Worm (Caenorhabditis elegans): Measurements from ENCODE around the gene cept-1.
A peak's percentile ranks its signal among the peaks of the same experiment; 100 is the strongest.

Gene cept-1

ce11 chrX:12790036-12790435, 28.2 kb downstream of the cept-1 start, which contains the start of gene str-123:
str-123 (plus strand) TSS chrX:12790336.
- TF ChIP-seq grh-1 (GFP tag; IDR thresholded peaks at IDR 0.05): no peak

DNA sequence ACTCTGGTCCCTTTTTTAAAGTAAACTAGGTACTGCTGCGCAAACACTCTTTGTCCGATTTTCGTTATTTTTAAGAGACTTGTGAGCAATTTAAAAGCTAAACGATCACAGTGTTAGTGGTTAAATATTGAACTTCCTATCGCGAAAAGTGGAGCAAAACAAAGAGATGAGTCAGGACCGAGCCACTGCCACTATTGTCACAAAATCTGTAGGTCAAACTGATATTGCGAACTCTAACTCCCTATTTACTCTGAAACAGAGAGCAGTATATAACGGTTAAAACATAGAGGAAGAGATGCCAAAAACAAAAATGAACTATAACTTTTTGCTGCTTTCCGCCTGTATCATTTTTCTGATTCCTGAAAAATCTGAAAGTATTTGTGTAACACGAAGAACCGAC, 30.7 kb downstream of the cept-1 start, which contains the start of gene abf-5:
TSS of gene abf-5 (plus strand) at position 301 of the 400 bp plus-strand sequence.
- TF ChIP-seq ceh-90 (tag; optimal IDR thresholded peaks at IDR 0.05): no peak
- no peak for TF ChIP-seq ama-1 (optimal IDR thresholded peaks at IDR 0.05)
- no peak for TF ChIP-seq pqm-1 (tag; optimal IDR thresholded peaks at IDR 0.05)
- no peak for TF ChIP-seq egl-27 (tag; optimal IDR thresholded peaks at IDR 0.05)
- TF ChIP-seq vab-15 (tag; optimal IDR thresholded peaks at IDR 0.05): no peak
- TF ChIP-seq rnt-1 (tag; optimal IDR thresholded peaks at IDR 0.05): no peak
- TF ChIP-seq fos-1 (tag; optimal IDR thresholded peaks at IDR 0.05): no peak
- TF ChIP-seq egl-13 (tag; optimal IDR thresholded peaks at IDR 0.05): no peak
- TF ChIP-seq nhr-85 (tag): no peak
- TF ChIP-seq fkh-8 (tag; optimal IDR thresholded peaks at IDR 0.05): no peak
- no peak for TF ChIP-seq nhr-20 (tag; optimal IDR thresholded peaks at IDR 0.05)
- TF ChIP-seq Y116A8C.19 (tag; optimal IDR thresholded peaks at IDR 0.05; ENCODE audit: borderline replicate concordance): no peak

ce11 chrX:12793075-12793474, 31.2 kb downstream of the cept-1 start:
- TF ChIP-seq blmp-1 (tag; optimal IDR thresholded peaks at IDR 0.05): peak; percentile 17
- TF ChIP-seq elt-3 (tag; optimal IDR thresholded peaks at IDR 0.05): peak in 1 of 6 experiments; percentile 58
- peak; percentile 48 for TF ChIP-seq nhr-85 (tag)
- no peak for TF ChIP-seq lin-39 (tag; optimal IDR thresholded peaks at IDR 0.05)

DNA sequence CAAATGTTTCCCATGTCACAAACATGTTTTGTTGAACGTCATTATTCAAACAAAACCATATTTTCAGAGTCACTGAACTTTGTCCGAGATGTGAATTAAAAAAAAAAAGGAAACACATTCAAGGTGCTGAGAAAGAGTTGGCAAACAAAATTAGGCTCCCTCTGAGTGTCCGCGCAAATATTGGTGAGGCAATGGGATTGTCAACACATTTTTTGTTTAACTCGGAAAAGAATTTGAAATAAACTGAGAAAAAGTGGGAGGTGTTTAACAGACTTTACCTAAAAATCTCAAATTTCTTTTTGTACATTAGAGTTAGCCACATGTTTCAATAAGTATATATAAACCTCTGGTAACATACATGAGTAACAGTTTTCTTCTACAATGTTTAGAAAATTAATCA, 31.9 kb downstream of the cept-1 start, which contains the start of gene abf-6:
TSS of gene abf-6 (plus strand) at position 323 of the 400 bp plus-strand sequence.
- TF ChIP-seq nhr-77 (tag; optimal IDR thresholded peaks at IDR 0.05): no peak
- no peak for TF ChIP-seq skn-1 (tag; optimal IDR thresholded peaks at IDR 0.05)
- peak; percentile 23 for TF ChIP-seq lin-14 (GFP tag; optimal IDR thresholded peaks at IDR 0.05)
- no peak for TF ChIP-seq alr-1 (tag; optimal IDR thresholded peaks at IDR 0.05; ENCODE audit: borderline replicate concordance)
- no peak for TF ChIP-seq ceh-8 (GFP tag; optimal IDR thresholded peaks at IDR 0.05)
- TF ChIP-seq nhr-28 (tag; optimal IDR thresholded peaks at IDR 0.05): no peak
- TF ChIP-seq nhr-47 (tag; optimal IDR thresholded peaks at IDR 0.05): no peak

- TF ChIP-seq sup-37 (GFP tag; optimal IDR thresholded peaks at IDR 0.05): no peak
- TF ChIP-seq pqm-1 (tag; optimal IDR thresholded peaks at IDR 0.05): no peak
- TF ChIP-seq isw-1 (GFP tag; IDR thresholded peaks at IDR 0.05): no peak
- TF ChIP-seq nhr-47 (tag; optimal IDR thresholded peaks at IDR 0.05): no peak
- TF ChIP-seq nhr-84 (tag; optimal IDR thresholded peaks at IDR 0.05): no peak
- no peak for TF ChIP-seq ces-1 (GFP tag; optimal IDR thresholded peaks at IDR 0.05)
- TF ChIP-seq tbx-2 (tag; optimal IDR thresholded peaks at IDR 0.05): no peak
Observed at ce11 chrX:12799831-12800230, 38.0 kb downstream of the cept-1 start.

DNA sequence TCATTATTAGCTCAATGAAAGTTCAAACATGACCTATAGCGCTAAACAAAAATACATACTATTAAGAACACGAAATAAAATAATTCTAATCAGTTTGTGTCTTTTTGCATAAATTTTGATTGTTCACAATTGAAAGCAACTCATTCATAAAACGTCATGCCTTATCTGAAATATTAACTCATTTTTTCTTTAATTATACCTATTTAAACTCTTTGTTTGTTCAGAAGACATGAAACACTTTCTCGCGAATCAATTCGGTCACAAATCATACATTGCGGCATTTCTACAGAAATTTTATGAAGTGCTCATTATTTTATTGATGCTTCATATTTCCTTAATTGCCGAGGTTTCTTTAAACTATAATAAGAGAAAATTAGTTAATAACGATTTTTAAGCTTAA, 45.0 kb downstream of the cept-1 start:
- no peak for TF ChIP-seq snu-23 (GFP tag; optimal IDR thresholded peaks at IDR 0.05)
- peak; percentile 27 for TF ChIP-seq elt-2 (tag; optimal IDR thresholded peaks at IDR 0.05)

Data from whole organism, L1 larva.